Fruit fly (Drosophila melanogaster) whole organism, embryonic: ENCODE data around the gene CG31041.

Experiments
- Abd-B ChIP-seq: fragments of 200-800 bp; sonication (Bioruptor generic); optimal IDR thresholded peaks from 2 replicates; lab custom pipeline; 2018; ENCODE audit warnings: missing biosample characterization, mild to moderate bottlenecking, missing genetic modification characterization, moderate library complexity
- B-H1 ChIP-seq: fragments of 200-800 bp; sonication (Bioruptor generic); IDR thresholded peaks from 3 replicates; pipeline ENCODE4 v1.3.6; 2022; ENCODE audit warnings: missing biosample characterization, missing genetic modification characterization
- CG10267 ChIP-seq: fragments of 200-800 bp; sonication (Bioruptor generic); optimal IDR thresholded peaks from 2 replicates; lab custom pipeline; 2018; ENCODE audit warnings: missing biosample characterization, mild to moderate bottlenecking, missing genetic modification characterization, moderate library complexity
- CG10366 ChIP-seq: fragments of 200-800 bp; sonication (Bioruptor generic); IDR thresholded peaks from 2 replicates; pipeline ENCODE4 v1.3.6; 2022; ENCODE audit warnings: missing biosample characterization, missing genetic modification characterization
- CG12104 ChIP-seq: fragments of 200-800 bp; sonication (Bioruptor generic); optimal IDR thresholded peaks from 3 replicates; lab custom pipeline; 2016; ENCODE audit warnings: missing biosample characterization, missing genetic modification characterization
- CG15479 ChIP-seq: fragments of 200-800 bp; sonication (Bioruptor generic); optimal IDR thresholded peaks from 3 replicates; lab custom pipeline; 2019; ENCODE audit warnings: missing biosample characterization, mild to moderate bottlenecking, missing genetic modification characterization, moderate library complexity
- CG1603 ChIP-seq: fragments of 200-800 bp; sonication (Bioruptor generic); optimal IDR thresholded peaks from 2 replicates; lab custom pipeline; 2019; ENCODE audit warnings: missing biosample characterization, mild to moderate bottlenecking, missing genetic modification characterization, moderate library complexity
- CG17359 ChIP-seq: fragments of 200-800 bp; sonication (Bioruptor generic); optimal IDR thresholded peaks from 3 replicates; lab custom pipeline; 2018; ENCODE audit warnings: missing biosample characterization, mild to moderate bottlenecking, missing genetic modification characterization, moderate library complexity
- CG17361 ChIP-seq: fragments of 200-800 bp; sonication (Bioruptor generic); IDR thresholded peaks from 3 replicates; pipeline ENCODE4 v1.3.6; 2022; ENCODE audit warnings: missing biosample characterization, missing genetic modification characterization
- CG17829 ChIP-seq: fragments of 200-800 bp; optimal IDR thresholded peaks from 2 replicates; lab custom pipeline; 2019; ENCODE audit warnings: missing biosample characterization, mild to moderate bottlenecking, missing genetic modification characterization, moderate library complexity
- CG18011 ChIP-seq: fragments of 200-800 bp; sonication (Bioruptor generic); optimal IDR thresholded peaks from 2 replicates; lab custom pipeline; 2017; ENCODE audit warnings: missing biosample characterization, missing genetic modification characterization, mild to moderate bottlenecking, moderate library complexity, missing genotype
- CG2116 ChIP-seq: fragments of 200-800 bp; sonication (Bioruptor generic); optimal IDR thresholded peaks from 3 replicates; lab custom pipeline; 2018; ENCODE audit warnings: missing biosample characterization, mild to moderate bottlenecking, missing genetic modification characterization
- CG31365 ChIP-seq: fragments of 200-800 bp; sonication (Bioruptor generic); optimal IDR thresholded peaks from 2 replicates; lab custom pipeline; 2018; ENCODE audit warnings: missing biosample characterization, mild to moderate bottlenecking, missing genetic modification characterization
- CG3847 ChIP-seq: fragments of 200-800 bp; sonication (Bioruptor generic); IDR thresholded peaks from 2 replicates; pipeline ENCODE4 v1.3.6; 2022; ENCODE audit warnings: missing biosample characterization, missing genetic modification characterization
- CG4424 ChIP-seq: fragments of 200-800 bp; sonication (Bioruptor generic); optimal IDR thresholded peaks from 3 replicates; lab custom pipeline; 2016; ENCODE audit warnings: missing biosample characterization, missing genetic modification characterization
- CG4730 ChIP-seq: fragments of 200-800 bp; sonication (Bioruptor generic); IDR thresholded peaks from 2 replicates; pipeline ENCODE4 v1.3.6; 2022; ENCODE audit warnings: missing biosample characterization, missing genetic modification characterization
- CG5245 ChIP-seq: fragments of 200-800 bp; sonication (Bioruptor generic); optimal IDR thresholded peaks from 3 replicates; lab custom pipeline; 2016; ENCODE audit warnings: missing biosample characterization, missing genetic modification characterization
- CG6254 ChIP-seq: fragments of 200-800 bp; sonication (Bioruptor generic); optimal IDR thresholded peaks from 3 replicates; lab custom pipeline; 2017; ENCODE audit warnings: mild to moderate bottlenecking, missing biosample characterization, missing genetic modification reagents, missing genetic modification characterization
- CG7556 ChIP-seq: fragments of 200-800 bp; sonication (Bioruptor generic); optimal IDR thresholded peaks from 2 replicates; lab custom pipeline; 2017; ENCODE audit warnings: missing biosample characterization, mild to moderate bottlenecking, missing genetic modification characterization
- CG7839 ChIP-seq: fragments of 200-800 bp; sonication (Bioruptor generic); optimal IDR thresholded peaks from 3 replicates; lab custom pipeline; 2018; ENCODE audit warnings: missing biosample characterization, mild to moderate bottlenecking, missing genetic modification characterization, moderate library complexity
- CG7928 ChIP-seq: fragments of 200-800 bp; sonication (Bioruptor generic); optimal IDR thresholded peaks from 2 replicates; lab custom pipeline; 2017; ENCODE audit warnings: missing biosample characterization, mild to moderate bottlenecking, missing genetic modification characterization
- CG9437 ChIP-seq: fragments of 200-800 bp; sonication (Bioruptor generic); optimal IDR thresholded peaks from 2 replicates; lab custom pipeline; 2018; ENCODE audit warnings: missing biosample characterization, mild to moderate bottlenecking, missing genetic modification characterization
- CG9727 ChIP-seq: fragments of 200-800 bp; sonication (Bioruptor generic); optimal IDR thresholded peaks from 3 replicates; lab custom pipeline; 2017; ENCODE audit warnings: missing biosample characterization, mild to moderate bottlenecking, missing genetic modification characterization
- Dll ChIP-seq: fragments of 200-800 bp; sonication (Bioruptor generic); IDR thresholded peaks from 4 replicates; pipeline ENCODE4 v1.3.6; 2022; ENCODE audit warnings: missing biosample characterization, missing genetic modification characterization; ENCODE audit not compliant: partially characterized antibody
- Med ChIP-seq: fragments of 200-800 bp; sonication (Bioruptor generic); peaks from one replicate; lab custom pipeline; 2016; ENCODE audit warnings: missing biosample characterization, missing genetic modification characterization, mild to moderate bottlenecking, inconsistent platforms, moderate library complexity
- Myb ChIP-seq: fragments of 200-800 bp; sonication (Bioruptor generic); optimal IDR thresholded peaks from 2 replicates; lab custom pipeline; 2016; ENCODE audit warnings: missing biosample characterization, missing genetic modification characterization
- Ptx1 ChIP-seq: fragments of 200-800 bp; sonication (Bioruptor generic); IDR thresholded peaks from 2 replicates; pipeline ENCODE4 v1.3.6; 2022; ENCODE audit warnings: missing biosample characterization, missing genetic modification characterization
- Side ChIP-seq: fragments of 200-800 bp; sonication (Bioruptor generic); optimal IDR thresholded peaks from 2 replicates; lab custom pipeline; 2016; ENCODE audit warnings: missing biosample characterization, missing genetic modification characterization
- Spps ChIP-seq: fragments of 200-800 bp; sonication (Bioruptor generic); optimal IDR thresholded peaks from 2 replicates; lab custom pipeline; 2018; ENCODE audit warnings: missing biosample characterization, mild to moderate bottlenecking, missing genetic modification characterization
- Sry-β ChIP-seq: fragments of 200-800 bp; sonication (Bioruptor generic); optimal IDR thresholded peaks from 2 replicates; lab custom pipeline; 2018; ENCODE audit warnings: missing biosample characterization, mild to moderate bottlenecking, missing genetic modification characterization, moderate library complexity
- ap ChIP-seq: fragments of 200-800 bp; sonication (Bioruptor generic); IDR thresholded peaks from 2 replicates; pipeline ENCODE4 v1.3.6; 2022; ENCODE audit warnings: missing biosample characterization, missing genetic modification characterization
- ase ChIP-seq: fragments of 200-800 bp; sonication (Bioruptor generic); IDR thresholded peaks from 3 replicates; pipeline ENCODE4 v1.3.6; 2022; ENCODE audit warnings: missing biosample characterization, missing genetic modification characterization
- caup ChIP-seq: fragments of 200-800 bp; sonication (Bioruptor generic); optimal IDR thresholded peaks from 3 replicates; lab custom pipeline; 2017; ENCODE audit warnings: missing biosample characterization, mild to moderate bottlenecking, missing genetic modification characterization, moderate library complexity; ENCODE audit not compliant: severe bottlenecking
- chif ChIP-seq, 2 experiments: fragments of 200-800 bp; sonication (Bioruptor generic); optimal IDR thresholded peaks; 3 replicates each; lab custom pipeline; 2016; ENCODE audit warnings: missing biosample characterization in 2 of 2, missing genetic modification characterization in 2 of 2
- da ChIP-seq: fragments of 200-800 bp; sonication (Bioruptor generic); optimal IDR thresholded peaks from 2 replicates; lab custom pipeline; 2016; ENCODE audit warnings: missing biosample characterization, missing genetic modification characterization
- eve ChIP-seq, 2 experiments: fragments of >200 bp; optimal IDR thresholded peaks; 2 replicates each; lab custom pipeline; 2017; ENCODE audit warnings: missing biosample characterization in 2 of 2, missing genetic modification characterization in 2 of 2
- ewg ChIP-seq: fragments of 200-800 bp; sonication (Bioruptor generic); optimal IDR thresholded peaks from 3 replicates; lab custom pipeline; 2017; ENCODE audit warnings: mild to moderate bottlenecking, missing biosample characterization, missing genetic modification reagents, missing genetic modification characterization
- fd102C ChIP-seq: fragments of 200-800 bp; sonication (Bioruptor generic); optimal IDR thresholded peaks from 2 replicates; lab custom pipeline; 2018; ENCODE audit warnings: missing biosample characterization, mild to moderate bottlenecking, missing genetic modification characterization, moderate library complexity
- gem ChIP-seq: fragments of 200-800 bp; sonication (Bioruptor generic); optimal IDR thresholded peaks from 2 replicates; lab custom pipeline; 2019; ENCODE audit warnings: missing biosample characterization, mild to moderate bottlenecking, missing genetic modification characterization, moderate library complexity
- gsb-n ChIP-seq: fragments of 200-800 bp; sonication (Bioruptor generic); optimal IDR thresholded peaks from 3 replicates; lab custom pipeline; 2018; ENCODE audit warnings: missing biosample characterization, mild to moderate bottlenecking, missing genetic modification characterization
- mirr ChIP-seq: fragments of 200-800 bp; sonication (Bioruptor generic); optimal IDR thresholded peaks from 3 replicates; lab custom pipeline; 2018; ENCODE audit warnings: missing biosample characterization, mild to moderate bottlenecking, missing genetic modification characterization
- nom ChIP-seq: fragments of 200-800 bp; sonication (Bioruptor generic); optimal IDR thresholded peaks from 2 replicates; lab custom pipeline; 2017; ENCODE audit warnings: missing biosample characterization, missing genetic modification characterization, mild to moderate bottlenecking, moderate library complexity, missing genetic modification reagents
- p53 ChIP-seq: fragments of 200-800 bp; sonication (Bioruptor generic); optimal IDR thresholded peaks from 2 replicates; lab custom pipeline; 2016; ENCODE audit warnings: missing biosample characterization, missing genetic modification characterization
- pita ChIP-seq: fragments of 200-800 bp; sonication (Bioruptor generic); optimal IDR thresholded peaks from 2 replicates; lab custom pipeline; 2017; ENCODE audit warnings: missing biosample characterization, mild to moderate bottlenecking, missing genetic modification characterization
- repo ChIP-seq: fragments of 200-800 bp; sonication (Bioruptor generic); optimal IDR thresholded peaks from 2 replicates; lab custom pipeline; 2016; ENCODE audit warnings: missing biosample characterization, missing genetic modification characterization
- ro ChIP-seq: fragments of 200-800 bp; sonication (Bioruptor generic); IDR thresholded peaks from 2 replicates; pipeline ENCODE4 v1.3.6; 2022; ENCODE audit warnings: missing biosample characterization, missing genetic modification characterization
- schlank ChIP-seq: fragments of 200-800 bp; sonication (Bioruptor generic); optimal IDR thresholded peaks from 2 replicates; lab custom pipeline; 2018; ENCODE audit warnings: missing biosample characterization, mild to moderate bottlenecking, missing genetic modification characterization
- sens ChIP-seq: fragments of 200-800 bp; sonication (Bioruptor generic); peaks from one replicate; lab custom pipeline; 2016; ENCODE audit warnings: missing biosample characterization, missing genetic modification characterization
- so ChIP-seq: fragments of 200-800 bp; sonication (Bioruptor generic); IDR thresholded peaks from 3 replicates; pipeline ENCODE4 v1.3.6; 2022; ENCODE audit warnings: missing biosample characterization, missing genetic modification characterization
- tx ChIP-seq: fragments of 200-800 bp; sonication (Bioruptor generic); optimal IDR thresholded peaks from 2 replicates; lab custom pipeline; 2016; ENCODE audit warnings: missing biosample characterization, missing genetic modification characterization

The CG31041 gene

DNA sequence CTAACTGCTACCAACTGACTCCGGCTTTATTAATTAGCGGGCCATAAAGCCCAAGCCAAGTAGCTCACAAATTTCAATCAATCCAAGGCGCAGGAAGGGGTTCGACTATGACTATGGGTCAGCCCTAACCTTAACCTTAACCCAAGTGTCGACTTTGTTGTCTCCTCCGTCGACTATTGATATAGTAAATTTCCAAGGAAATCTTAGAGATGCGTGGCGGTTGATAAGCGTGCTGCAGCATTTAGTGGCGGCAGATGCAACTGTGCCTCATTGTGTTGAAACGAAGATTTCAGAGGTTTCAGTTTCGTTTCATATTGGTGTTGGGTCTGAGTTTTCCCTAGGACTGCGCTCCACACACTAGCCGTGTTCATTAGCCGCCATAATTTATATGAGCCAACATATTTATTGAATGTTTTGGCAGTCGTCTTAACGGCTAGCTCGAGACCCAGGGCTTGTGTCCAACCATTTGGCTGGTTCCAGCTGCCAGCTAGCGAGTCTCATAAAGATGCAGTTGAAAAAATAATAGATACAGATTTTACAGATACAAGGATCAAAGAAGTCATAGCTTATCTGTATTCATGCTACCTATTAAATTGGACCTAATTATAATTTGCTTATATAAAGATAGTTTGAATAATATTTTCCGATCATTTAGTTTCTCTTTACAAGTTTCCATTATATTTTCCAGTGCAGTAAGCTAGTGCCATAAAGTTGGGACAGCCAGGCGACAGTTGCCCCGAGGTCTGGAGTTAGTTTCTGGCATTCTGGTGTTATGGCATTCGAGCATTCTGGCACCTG lies 43.3 kb downstream of the CG31041 start (continued):
- TF ChIP-seq caup (GFP tag; lab: Kevin White, UChicago) = no peak
- TF ChIP-seq CG1603 = no peak
- TF ChIP-seq B-H1 (GFP tag; lab: Robert Waterston, UW) = no peak
- TF ChIP-seq so (GFP tag; lab: Robert Waterston, UW) = no peak
- TF ChIP-seq da (GFP tag; lab: Kevin White, UChicago) = no peak
- no peak for TF ChIP-seq Ptx1
- TF ChIP-seq CG6254 (GFP tag; lab: Kevin White, UChicago) = no peak
- no peak for TF ChIP-seq p53 (GFP tag; lab: Kevin White, UChicago)
- no peak for TF ChIP-seq ewg (GFP tag; lab: Kevin White, UChicago)
- TF ChIP-seq Spps (tag; lab: Kevin White, UChicago) = no peak
- TF ChIP-seq Myb (GFP tag; lab: Kevin White, UChicago) = no peak
- no peak for TF ChIP-seq CG10366 (GFP tag; lab: Robert Waterston, UW)
- TF ChIP-seq CG5245 (GFP tag; lab: Kevin White, UChicago) = no peak
- TF ChIP-seq CG4730 = no peak
- no peak for TF ChIP-seq Dll (GFP tag; lab: Robert Waterston, UW)
- no peak for TF ChIP-seq CG17359 (tag; lab: Kevin White, UChicago)
- TF ChIP-seq CG7928 (GFP tag; lab: Kevin White, UChicago) = no peak
- TF ChIP-seq chif (GFP tag; optimal IDR thresholded peaks at IDR 0.05; lab: Kevin White, UChicago) = peak in 1 of 2 experiments; percentile 5
- no peak for TF ChIP-seq CG18011
- no peak for TF ChIP-seq ase (GFP tag; lab: Robert Waterston, UW)
- TF ChIP-seq CG12104 (GFP tag; lab: Kevin White, UChicago) = no peak
- no peak for TF ChIP-seq gsb-n (tag; lab: Kevin White, UChicago)
- no peak for TF ChIP-seq repo (GFP tag; lab: Kevin White, UChicago)
- TF ChIP-seq ro (GFP tag; lab: Robert Waterston, UW) = no peak
- TF ChIP-seq CG3847 (GFP tag; lab: Robert Waterston, UW) = no peak
- TF ChIP-seq CG17361 (GFP tag; lab: Robert Waterston, UW) = 0 out of 3 replicates have a peak, but pooled peaks have one; percentile 24
- no peak for TF ChIP-seq Side (GFP tag; lab: Kevin White, UChicago)
- no peak for TF ChIP-seq CG9437
- TF ChIP-seq CG10267 (tag; lab: Kevin White, UChicago) = peak; percentile 26
- no peak for TF ChIP-seq mirr (GFP tag; lab: Kevin White, UChicago)
- no peak for TF ChIP-seq CG2116 (GFP tag; lab: Kevin White, UChicago)
- no peak for TF ChIP-seq CG4424
- no peak for TF ChIP-seq pita (GFP tag; lab: Kevin White, UChicago)
- TF ChIP-seq fd102C (GFP tag; lab: Kevin White, UChicago) = no peak
- no peak for TF ChIP-seq ap
- TF ChIP-seq Med (GFP tag; lab: Kevin White, UChicago) = peak; percentile 17
- TF ChIP-seq Sry-β = no peak
- TF ChIP-seq CG7556 (GFP tag; lab: Kevin White, UChicago) = no peak
- no peak for TF ChIP-seq CG31365 (tag; lab: Kevin White, UChicago)
- TF ChIP-seq CG7839 (tag; lab: Kevin White, UChicago) = peak; percentile 10
- no peak for TF ChIP-seq eve (GFP tag; optimal IDR thresholded peaks at IDR 0.05; lab: Kevin White, UChicago)
- peak; percentile 37 for TF ChIP-seq CG17829
- no peak for TF ChIP-seq tx
- TF ChIP-seq gem (tag; lab: Kevin White, UChicago) = peak; percentile 39
- TF ChIP-seq sens (GFP tag; lab: Kevin White, UChicago) = peak; percentile 75
- no peak for TF ChIP-seq CG15479 (GFP tag; lab: Kevin White, UChicago)
- TF ChIP-seq Abd-B (GFP tag; lab: Kevin White, UChicago) = peak; percentile 36
- TF ChIP-seq schlank (tag; lab: Kevin White, UChicago) = no peak
- peak; percentile 8 for TF ChIP-seq CG9727 (GFP tag; lab: Kevin White, UChicago)
- TF ChIP-seq nom (GFP tag; lab: Kevin White, UChicago) = no peak
